Worm (Caenorhabditis elegans): Measurements from ENCODE around the gene F08G2.4.

DNA sequence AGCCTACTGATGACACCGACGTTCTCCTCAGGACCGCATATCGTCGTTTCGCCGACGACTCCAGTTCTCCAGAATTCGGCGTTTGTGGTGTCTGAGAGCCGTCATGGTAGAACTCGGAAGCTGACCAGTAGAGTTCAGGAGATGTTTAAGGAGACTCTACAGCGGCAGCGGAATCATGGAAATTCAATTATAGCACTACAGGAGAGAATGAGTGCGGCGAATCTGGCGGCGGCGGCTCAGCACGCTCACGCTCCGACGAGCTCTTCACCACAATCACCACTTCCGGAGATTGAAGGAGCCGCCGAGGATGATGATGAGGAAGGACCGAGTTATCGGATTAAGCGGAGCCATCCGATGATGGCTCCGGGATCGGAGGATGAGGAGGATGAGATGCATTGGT, 49.2 kb downstream of the F08G2.4 start:
- TF ChIP-seq aly-1 (tag; optimal IDR thresholded peaks at IDR 0.05) (no peak), ama-1 (optimal IDR thresholded peaks at IDR 0.05) (no peak), sea-1 (GFP tag; conservative IDR thresholded peaks at IDR 0.05) (no peak), flt-1 (GFP tag; IDR thresholded peaks at IDR 0.05) (no peak), F13C5.2 (tag; optimal IDR thresholded peaks at IDR 0.05) (no peak), scrt-1 (GFP tag; IDR thresholded peaks at IDR 0.05) (no peak), tbx-11 (GFP tag; IDR thresholded peaks at IDR 0.05) (no peak), hmg-4 (GFP tag; optimal IDR thresholded peaks at IDR 0.05) (no peak), ceh-36 (tag; optimal IDR thresholded peaks at IDR 0.05) (no peak), tra-4 (tag; optimal IDR thresholded peaks at IDR 0.05) (no peak)

Data from whole organism, early embryonic.